Worm (Caenorhabditis elegans) whole organism, young adult: Measurements from ENCODE around the gene sir-2.3.
A peak's percentile ranks its signal among the peaks of the same experiment; 100 is the strongest.

Experiments used
- B0019.2 ChIP-seq: fragments of 200-800 bp; sonication (Bioruptor generic); conservative IDR thresholded peaks from 2 replicates; pipeline ENCODE4 v1.3.6; 2022; ENCODE audit warnings: missing genetic modification reagents, missing genetic modification characterization, missing compliant biosample characterization
- B0261.1 ChIP-seq: sonication (generic microtip); optimal IDR thresholded peaks from 2 replicates; lab custom pipeline; 2016; ENCODE audit warnings: mild to moderate bottlenecking, missing genetic modification characterization, moderate library complexity, missing compliant biosample characterization
- F23B12.7 ChIP-seq: sonication (generic microtip); optimal IDR thresholded peaks from 2 replicates; lab custom pipeline; 2017; ENCODE audit warnings: missing genetic modification characterization, mild to moderate bottlenecking, missing compliant biosample characterization, antibody characterized with exemption, moderate library complexity; ENCODE audit not compliant: insufficient read depth
- F49E8.2 ChIP-seq: sonication (generic microtip); optimal IDR thresholded peaks from 3 replicates; lab custom pipeline; 2017; ENCODE audit warnings: missing genetic modification characterization, mild to moderate bottlenecking, missing compliant biosample characterization, antibody characterized with exemption, moderate library complexity; ENCODE audit not compliant: insufficient read depth
- F57C9.4 ChIP-seq: sonication (generic microtip); optimal IDR thresholded peaks from 2 replicates; lab custom pipeline; 2017; ENCODE audit warnings: mild to moderate bottlenecking, missing genetic modification characterization, missing compliant biosample characterization
- K12H6.12 ChIP-seq: fragments of 200-800 bp; sonication (Bioruptor generic); optimal IDR thresholded peaks from 2 replicates; lab custom pipeline; 2018; ENCODE audit warnings: mild to moderate bottlenecking, missing genetic modification characterization, missing compliant biosample characterization
- T07F8.4 ChIP-seq: sonication (generic microtip); optimal IDR thresholded peaks from 2 replicates; lab custom pipeline; 2016; ENCODE audit warnings: mild to moderate bottlenecking, missing genetic modification characterization, moderate library complexity, missing compliant biosample characterization
- T26A5.8 ChIP-seq: sonication (generic microtip); optimal IDR thresholded peaks from 2 replicates; lab custom pipeline; 2016; ENCODE audit warnings: missing genetic modification characterization, missing compliant biosample characterization
- aptf-3 ChIP-seq: fragments of 200-800 bp; sonication (Bioruptor generic); IDR thresholded peaks from 2 replicates; pipeline ENCODE4 v1.3.6; 2022; ENCODE audit warnings: missing genetic modification characterization, missing compliant biosample characterization
- atf-7 ChIP-seq: sonication (generic microtip); optimal IDR thresholded peaks from 2 replicates; lab custom pipeline; 2017; ENCODE audit warnings: mild to moderate bottlenecking, missing genetic modification characterization, missing compliant biosample characterization
- attf-3 ChIP-seq: fragments of 200-800 bp; sonication (Bioruptor generic); conservative IDR thresholded peaks from 2 replicates; pipeline ENCODE4 v1.3.6; 2022; ENCODE audit warnings: missing genetic modification reagents, missing genetic modification characterization, missing compliant biosample characterization
- attf-6 ChIP-seq: fragments of 200-800 bp; sonication (Bioruptor generic); IDR thresholded peaks from 2 replicates; pipeline ENCODE4 v1.3.6; 2022; ENCODE audit warnings: missing genetic modification reagents, missing genetic modification characterization, missing compliant biosample characterization
- bed-1 ChIP-seq: fragments of 200-800 bp; sonication (Bioruptor generic); IDR thresholded peaks from 2 replicates; pipeline ENCODE4 v1.3.6; 2022; ENCODE audit warnings: missing genetic modification reagents, missing genetic modification characterization, missing compliant biosample characterization
- cebp-1 ChIP-seq, 2 experiments: fragments of 200-800 bp in 1 of 2; sonication (Bioruptor generic) in 1 of 2; sonication (generic microtip) in 1 of 2; IDR thresholded peaks in 1 of 2; optimal IDR thresholded peaks in 1 of 2; 2 replicates each; pipeline versions ENCODE4 v1.3.6 to Lab custom; 2017 to 2022; ENCODE audit warnings: missing compliant biosample characterization in 2 of 2, missing genetic modification characterization in 2 of 2, mild to moderate bottlenecking in 1 of 2, missing genetic modification reagents in 1 of 2, moderate library complexity in 1 of 2
- ceh-40 ChIP-seq: fragments of 200-800 bp; sonication (Bioruptor generic); IDR thresholded peaks from 2 replicates; pipeline ENCODE4 v1.3.6; 2022; ENCODE audit warnings: missing genetic modification characterization, missing compliant biosample characterization
- ceh-58 ChIP-seq: fragments of 200-800 bp; sonication (Bioruptor generic); IDR thresholded peaks from 2 replicates; pipeline ENCODE4 v1.3.6; 2022; ENCODE audit warnings: missing genetic modification characterization, missing compliant biosample characterization
- ceh-79 ChIP-seq: sonication (generic microtip); optimal IDR thresholded peaks from 2 replicates; lab custom pipeline; 2017; ENCODE audit warnings: mild to moderate bottlenecking, missing genetic modification characterization, missing compliant biosample characterization
- dox-1 ChIP-seq: fragments of 200-800 bp; sonication (Bioruptor generic); IDR thresholded peaks from 2 replicates; pipeline ENCODE4 v1.3.6; 2022; ENCODE audit warnings: missing genetic modification reagents, missing genetic modification characterization, missing compliant biosample characterization
- ets-4 ChIP-seq: fragments of 200-800 bp; sonication (Bioruptor generic); optimal IDR thresholded peaks from 2 replicates; lab custom pipeline; 2018; ENCODE audit warnings: mild to moderate bottlenecking, missing genetic modification characterization, missing compliant biosample characterization
- him-1 ChIP-seq: sonication (generic microtip); optimal IDR thresholded peaks from 2 replicates; lab custom pipeline; 2016; ENCODE audit warnings: missing genotype, missing genetic modification reagents, missing genetic modification characterization, missing compliant biosample characterization
- hlh-12 ChIP-seq: sonication (generic microtip); optimal IDR thresholded peaks from 2 replicates; lab custom pipeline; 2016; ENCODE audit warnings: missing genetic modification characterization, missing compliant biosample characterization
- hmg-1.2 ChIP-seq: fragments of 200-800 bp; sonication (Bioruptor generic); IDR thresholded peaks from 2 replicates; pipeline ENCODE4 v1.3.6; 2022; ENCODE audit warnings: missing genetic modification reagents, missing genetic modification characterization, missing compliant biosample characterization
- hrde-1 ChIP-seq: sonication (generic microtip); optimal IDR thresholded peaks from 2 replicates; lab custom pipeline; 2016; ENCODE audit warnings: missing genetic modification characterization, mild to moderate bottlenecking, missing compliant biosample characterization, moderate library complexity, missing genotype, missing genetic modification reagents, borderline replicate concordance
- let-607 ChIP-seq, 2 experiments: fragments of 200-800 bp in 1 of 2; sonication (Bioruptor generic) in 1 of 2; sonication (generic microtip) in 1 of 2; optimal IDR thresholded peaks; 2 replicates each; lab custom pipeline; 2016 to 2018; ENCODE audit warnings: mild to moderate bottlenecking in 2 of 2, missing compliant biosample characterization in 2 of 2, missing genetic modification characterization in 2 of 2, moderate library complexity in 2 of 2, missing genotype in 1 of 2
- mcd-1 ChIP-seq: fragments of 200-800 bp; sonication (Bioruptor generic); IDR thresholded peaks from 2 replicates; pipeline ENCODE4 v1.3.6; 2022; ENCODE audit warnings: missing genetic modification reagents, missing genetic modification characterization, missing compliant biosample characterization
- mes-4 ChIP-seq: sonication (generic microtip); optimal IDR thresholded peaks from 2 replicates; lab custom pipeline; 2016; ENCODE audit warnings: missing genotype, missing genetic modification characterization, missing compliant biosample characterization
- nfyb-1 ChIP-seq: fragments of 200-800 bp; sonication (Bioruptor generic); IDR thresholded peaks from 2 replicates; pipeline ENCODE4 v1.3.6; 2022; ENCODE audit warnings: missing genetic modification reagents, missing genetic modification characterization, missing compliant biosample characterization
- nhr-120 ChIP-seq: fragments of 200-800 bp; sonication (Bioruptor generic); IDR thresholded peaks from 2 replicates; pipeline ENCODE4 v1.3.6; 2022; ENCODE audit warnings: missing genetic modification characterization, missing compliant biosample characterization
- nhr-80 ChIP-seq: sonication (generic microtip); optimal IDR thresholded peaks from 2 replicates; lab custom pipeline; 2016; ENCODE audit warnings: missing genetic modification characterization, missing compliant biosample characterization
- pbrm-1 ChIP-seq: fragments of 200-800 bp; sonication (Bioruptor generic); IDR thresholded peaks from 2 replicates; pipeline ENCODE4 v1.3.6; 2022; ENCODE audit warnings: missing genetic modification reagents, missing genetic modification characterization, missing compliant biosample characterization
- rcor-1 ChIP-seq: fragments of 200-800 bp; sonication (Bioruptor generic); IDR thresholded peaks from 2 replicates; pipeline ENCODE4 v1.3.6; 2022; ENCODE audit warnings: missing genetic modification reagents, missing genetic modification characterization, missing compliant biosample characterization
- sdz-38 ChIP-seq: sonication (generic microtip); optimal IDR thresholded peaks from 2 replicates; lab custom pipeline; 2016; ENCODE audit warnings: missing genotype, missing genetic modification characterization, missing compliant biosample characterization
- sea-2 ChIP-seq: fragments of 200-800 bp; sonication (Bioruptor generic); IDR thresholded peaks from 2 replicates; pipeline ENCODE4 v1.3.6; 2022; ENCODE audit warnings: missing genetic modification characterization, missing compliant biosample characterization
- snpc-4 ChIP-seq, 5 experiments: fragments of 150-350 bp in 1 of 5; sonication (generic microtip) in 4 of 5; optimal IDR thresholded peaks; 2 replicates each; lab custom pipeline; 2014 to 2018; ENCODE audit warnings: missing genetic modification characterization in 5 of 5, missing biosample characterization in 3 of 5, antibody characterized with exemption in 2 of 5, mild to moderate bottlenecking in 2 of 5, missing compliant biosample characterization in 2 of 5, missing genotype in 2 of 5, moderate library complexity in 2 of 5, missing genetic modification reagents in 1 of 5
- sptf-2 ChIP-seq: fragments of 200-800 bp; sonication (Bioruptor generic); optimal IDR thresholded peaks from 2 replicates; lab custom pipeline; 2018; ENCODE audit warnings: mild to moderate bottlenecking, missing genetic modification characterization, missing compliant biosample characterization
- tlf-1 ChIP-seq: fragments of 200-800 bp; sonication (Bioruptor generic); optimal IDR thresholded peaks from 2 replicates; lab custom pipeline; 2018; ENCODE audit warnings: mild to moderate bottlenecking, missing genetic modification characterization, missing compliant biosample characterization
- zim-3 ChIP-seq: sonication (generic microtip); optimal IDR thresholded peaks from 2 replicates; lab custom pipeline; 2017; ENCODE audit warnings: mild to moderate bottlenecking, missing genetic modification characterization, moderate library complexity, missing compliant biosample characterization
- ztf-18 ChIP-seq: sonication (generic microtip); optimal IDR thresholded peaks from 2 replicates; lab custom pipeline; 2016; ENCODE audit warnings: missing genotype, mild to moderate bottlenecking, missing genetic modification characterization, missing compliant biosample characterization
- ztf-22 ChIP-seq: fragments of 200-800 bp; sonication (Bioruptor generic); optimal IDR thresholded peaks from 2 replicates; lab custom pipeline; 2018; ENCODE audit warnings: mild to moderate bottlenecking, missing genetic modification characterization, moderate library complexity, missing compliant biosample characterization
- ztf-28 ChIP-seq: fragments of 200-800 bp; sonication (Bioruptor generic); IDR thresholded peaks from 2 replicates; pipeline ENCODE4 v1.3.6; 2022; ENCODE audit warnings: missing genetic modification reagents, missing genetic modification characterization, missing compliant biosample characterization

sir-2.3 gene

ce11 chrX:13339029-13339626, 7.6 kb downstream of the sir-2.3 start:
- TF ChIP-seq ztf-22, result peak; percentile 56
- TF ChIP-seq nhr-80 (tag; lab: Kevin White, UChicago), result peak; percentile 97
- TF ChIP-seq atf-7 (tag; lab: Kevin White, UChicago), result peak; percentile 15
- TF ChIP-seq let-607 (tag; optimal IDR thresholded peaks at IDR 0.05; lab: Kevin White, UChicago), result peak in 1 of 2 experiments; percentile 53
- no peak for TF ChIP-seq bed-1 (GFP tag; lab: Robert Waterston, UW)
- TF ChIP-seq aptf-3, result no peak
- peak; percentile 55 for TF ChIP-seq dox-1
- TF ChIP-seq T26A5.8 (tag; lab: Kevin White, UChicago), result no peak
- no peak for TF ChIP-seq T07F8.4 (tag; lab: Kevin White, UChicago)
- TF ChIP-seq ceh-79 (tag; lab: Kevin White, UChicago), result no peak
- TF ChIP-seq cebp-1 (GFP tag; IDR thresholded peaks at IDR 0.05; lab: Robert Waterston, UW), result no peak
- peak; percentile 4 for TF ChIP-seq cebp-1 (tag; optimal IDR thresholded peaks at IDR 0.05; lab: Kevin White, UChicago)
- TF ChIP-seq nhr-120 (GFP tag; lab: Robert Waterston, UW), result no peak
- 0 out of 2 replicates have a peak, but pooled peaks have one; percentile 26 for TF ChIP-seq nfyb-1 (GFP tag; lab: Robert Waterston, UW)
- TF ChIP-seq ets-4 (GFP tag; lab: Kevin White, UChicago), result peak; percentile 52
- TF ChIP-seq F57C9.4 (tag; lab: Kevin White, UChicago), result no peak

DNA sequence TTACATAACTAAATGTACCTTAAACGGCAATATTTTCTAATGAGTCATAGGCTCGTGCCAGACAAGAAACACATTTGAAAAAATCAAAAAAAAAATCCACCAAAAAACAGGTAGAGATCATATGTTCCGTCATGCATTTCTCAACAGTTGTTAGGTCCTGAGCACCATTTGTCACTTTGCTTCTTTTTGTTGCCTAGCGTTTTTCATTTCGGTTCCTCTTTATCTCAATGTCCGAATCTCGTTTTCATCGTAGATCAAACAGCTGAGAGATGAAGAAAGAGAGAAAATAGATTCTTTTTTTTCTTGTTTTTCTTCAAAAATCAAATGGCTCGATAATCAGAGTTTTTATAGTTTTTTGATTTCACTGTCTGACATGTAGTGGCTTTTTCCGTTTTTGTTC, 9.5 kb downstream of the sir-2.3 start:
- no peak for TF ChIP-seq hrde-1 (tag; lab: Kevin White, UChicago)
- TF ChIP-seq ceh-79 (tag; lab: Kevin White, UChicago), result no peak
- no peak for TF ChIP-seq ceh-58
- TF ChIP-seq hmg-1.2, result no peak
- no peak for TF ChIP-seq pbrm-1 (GFP tag; lab: Robert Waterston, UW)
- no peak for TF ChIP-seq attf-6 (GFP tag; lab: Robert Waterston, UW)

ce11 chrX:13341853-13342252, 10.4 kb downstream of the sir-2.3 start:
- peak; percentile 74 for TF ChIP-seq nhr-80 (tag; lab: Kevin White, UChicago)
- TF ChIP-seq T26A5.8 (tag; lab: Kevin White, UChicago), result no peak

- TF ChIP-seq F49E8.2 (no peak), zim-3 (tag; lab: Kevin White, UChicago) (no peak), sptf-2 (no peak), him-1 (tag; lab: Kevin White, UChicago) (no peak), sea-2 (GFP tag; lab: Robert Waterston, UW) (no peak), ztf-18 (tag; lab: Kevin White, UChicago) (no peak)
These were observed 15.8 kb downstream of the sir-2.3 start for ce11 chrX:13347251-13347650.

DNA sequence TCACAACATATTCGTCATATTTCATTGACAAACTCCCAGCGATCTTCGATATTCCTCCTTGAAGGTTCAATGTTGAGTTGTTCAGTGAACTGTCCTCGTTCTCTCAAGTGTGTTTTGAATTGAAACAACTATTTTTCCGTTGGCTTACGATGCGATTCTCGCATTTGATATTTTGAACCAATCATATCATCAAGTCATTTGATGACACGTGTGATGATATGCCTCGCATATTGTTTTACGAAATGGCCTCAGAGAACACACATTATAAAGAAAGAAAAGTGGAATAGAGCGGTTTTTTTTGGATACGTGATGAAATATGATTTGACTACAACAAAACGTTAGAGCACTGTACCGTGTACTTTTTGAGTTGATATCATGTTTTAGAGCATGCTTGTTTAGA, 16.9 kb downstream of the sir-2.3 start:
- TF ChIP-seq sdz-38 (tag; lab: Kevin White, UChicago) (no peak), ceh-40 (no peak), mes-4 (no peak), hlh-12 (tag; lab: Kevin White, UChicago) (no peak), rcor-1 (GFP tag; lab: Robert Waterston, UW) (no peak), attf-3 (GFP tag; lab: Robert Waterston, UW) (no peak), snpc-4 (GFP tag; optimal IDR thresholded peaks at IDR 0.05; lab: Kevin White, UChicago) (no peak), snpc-4 (tag; optimal IDR thresholded peaks at IDR 0.05; lab: Kevin White, UChicago) (peak in 2 of 4 experiments; percentile 16 to 19), B0019.2 (GFP tag; lab: Robert Waterston, UW) (no peak), ztf-22 (no peak), sea-2 (GFP tag; lab: Robert Waterston, UW) (no peak), B0261.1 (tag; lab: Kevin White, UChicago) (no peak), K12H6.12 (tag; lab: Kevin White, UChicago) (no peak), F23B12.7 (tag; lab: Kevin White, UChicago) (peak; percentile 24), mcd-1 (GFP tag; lab: Robert Waterston, UW) (no peak), ztf-28 (GFP tag; lab: Robert Waterston, UW) (no peak), tlf-1 (GFP tag; lab: Kevin White, UChicago) (no peak), ceh-79 (tag; lab: Kevin White, UChicago) (no peak)
